Fruit fly (Drosophila melanogaster) whole organism, embryonic: ENCODE measurements around the gene Gli.

Experiments used
- Ada2b ChIP-seq: fragments of 200-800 bp; sonication (Bioruptor generic); IDR thresholded peaks from 2 replicates; pipeline ENCODE4 v1.3.6; 2022; ENCODE audit warnings: missing biosample characterization, missing genetic modification characterization
- Antp ChIP-seq: fragments of 200-800 bp; sonication (Bioruptor generic); optimal IDR thresholded peaks from 3 replicates; lab custom pipeline; 2016; ENCODE audit warnings: missing biosample characterization, missing genetic modification characterization
- Atf-2 ChIP-seq: fragments of 200-800 bp; sonication (Bioruptor generic); optimal IDR thresholded peaks from 2 replicates; lab custom pipeline; 2016; ENCODE audit warnings: missing biosample characterization, missing genetic modification characterization
- B-H2 ChIP-seq: fragments of 200-800 bp; sonication (Bioruptor generic); optimal IDR thresholded peaks from 2 replicates; lab custom pipeline; 2018; ENCODE audit warnings: missing biosample characterization, mild to moderate bottlenecking, missing genetic modification characterization
- CG10147 ChIP-seq: fragments of 200-800 bp; sonication (Bioruptor generic); optimal IDR thresholded peaks from 2 replicates; lab custom pipeline; 2019; ENCODE audit warnings: missing biosample characterization, mild to moderate bottlenecking, missing genetic modification characterization, moderate library complexity
- CG11093 ChIP-seq: fragments of 200-800 bp; sonication (Bioruptor generic); IDR thresholded peaks from 3 replicates; pipeline ENCODE4 v1.3.6; 2022; ENCODE audit warnings: missing biosample characterization, missing genetic modification characterization
- CG11504 ChIP-seq: fragments of 200-800 bp; sonication (Bioruptor generic); optimal IDR thresholded peaks from 3 replicates; lab custom pipeline; 2019; ENCODE audit warnings: missing biosample characterization, mild to moderate bottlenecking, missing genetic modification characterization, moderate library complexity
- CG12659 ChIP-seq: fragments of 200-800 bp; sonication (Bioruptor generic); optimal IDR thresholded peaks from 3 replicates; lab custom pipeline; 2017; ENCODE audit warnings: mild to moderate bottlenecking, missing biosample characterization, missing genetic modification reagents, missing genetic modification characterization
- CG16813 ChIP-seq: fragments of 200-800 bp; sonication (Bioruptor generic); IDR thresholded peaks from 3 replicates; pipeline ENCODE4 v1.3.6; 2022; ENCODE audit warnings: missing biosample characterization, missing genetic modification characterization; ENCODE audit not compliant: partially characterized antibody
- CG16863 ChIP-seq: fragments of 200-800 bp; sonication (Bioruptor generic); optimal IDR thresholded peaks from 3 replicates; lab custom pipeline; 2016; ENCODE audit warnings: missing biosample characterization, missing genetic modification characterization
- CG1792 ChIP-seq: fragments of 200-800 bp; sonication (Bioruptor generic); optimal IDR thresholded peaks from 2 replicates; lab custom pipeline; 2016; ENCODE audit warnings: missing biosample characterization, missing genetic modification characterization
- CG18262 ChIP-seq: fragments of 200-800 bp; optimal IDR thresholded peaks from 3 replicates; lab custom pipeline; 2019; ENCODE audit warnings: missing biosample characterization, mild to moderate bottlenecking, missing genetic modification characterization, moderate library complexity
- CG18476 ChIP-seq: fragments of 200-800 bp; sonication (Bioruptor generic); optimal IDR thresholded peaks from 2 replicates; lab custom pipeline; 2016; ENCODE audit warnings: missing biosample characterization, mild to moderate bottlenecking, missing genetic modification characterization
- CG34376 ChIP-seq: fragments of 200-800 bp; sonication (Bioruptor generic); optimal IDR thresholded peaks from 2 replicates; lab custom pipeline; 2018; ENCODE audit warnings: missing biosample characterization, mild to moderate bottlenecking, missing genetic modification characterization
- CG3995 ChIP-seq: fragments of 200-800 bp; sonication (Bioruptor generic); optimal IDR thresholded peaks from 3 replicates; lab custom pipeline; 2016; ENCODE audit warnings: missing biosample characterization, missing genetic modification characterization
- CG43689 ChIP-seq: fragments of 200-800 bp; sonication (Bioruptor generic); IDR thresholded peaks from 2 replicates; pipeline ENCODE4 v1.3.6; 2022; ENCODE audit warnings: missing biosample characterization, missing genetic modification characterization
- CG6654 ChIP-seq: fragments of 200-800 bp; sonication (Bioruptor generic); optimal IDR thresholded peaks from 2 replicates; lab custom pipeline; 2017; ENCODE audit warnings: missing biosample characterization, mild to moderate bottlenecking, missing genetic modification characterization
- CG6791 ChIP-seq: fragments of 200-800 bp; sonication (Bioruptor generic); IDR thresholded peaks from 3 replicates; pipeline ENCODE4 v1.3.6; 2022; ENCODE audit warnings: missing biosample characterization, missing genetic modification characterization; ENCODE audit not compliant: partially characterized antibody
- CG6854 ChIP-seq: fragments of 200-800 bp; sonication (Bioruptor generic); optimal IDR thresholded peaks from 3 replicates; lab custom pipeline; 2017; ENCODE audit warnings: missing biosample characterization, mild to moderate bottlenecking, missing genetic modification characterization
- CG7928 ChIP-seq: fragments of 200-800 bp; sonication (Bioruptor generic); optimal IDR thresholded peaks from 2 replicates; lab custom pipeline; 2017; ENCODE audit warnings: missing biosample characterization, mild to moderate bottlenecking, missing genetic modification characterization
- CG8478 ChIP-seq: fragments of >200 bp; optimal IDR thresholded peaks from 2 replicates; lab custom pipeline; 2018
- CG9727 ChIP-seq: fragments of 200-800 bp; sonication (Bioruptor generic); optimal IDR thresholded peaks from 3 replicates; lab custom pipeline; 2017; ENCODE audit warnings: missing biosample characterization, mild to moderate bottlenecking, missing genetic modification characterization
- CkIIα-i1 ChIP-seq: fragments of 200-800 bp; sonication (Bioruptor generic); IDR thresholded peaks from 2 replicates; pipeline ENCODE4 v1.3.6; 2022; ENCODE audit warnings: missing biosample characterization, missing genetic modification characterization
- D19A ChIP-seq: fragments of 200-800 bp; optimal IDR thresholded peaks from 3 replicates; lab custom pipeline; 2019; ENCODE audit warnings: missing biosample characterization, mild to moderate bottlenecking, missing genetic modification characterization, moderate library complexity
- Dll ChIP-seq: fragments of 200-800 bp; sonication (Bioruptor generic); IDR thresholded peaks from 4 replicates; pipeline ENCODE4 v1.3.6; 2022; ENCODE audit warnings: missing biosample characterization, missing genetic modification characterization; ENCODE audit not compliant: partially characterized antibody
- E2f2 ChIP-seq: fragments of 200-800 bp; sonication (Bioruptor generic); IDR thresholded peaks from 2 replicates; pipeline ENCODE4 v1.3.6; 2022; ENCODE audit warnings: missing biosample characterization, missing genetic modification characterization
- Fer1 ChIP-seq: fragments of 200-800 bp; sonication (Bioruptor generic); optimal IDR thresholded peaks from 2 replicates; lab custom pipeline; 2017; ENCODE audit warnings: missing biosample characterization, mild to moderate bottlenecking, missing genetic modification characterization
- Fer2 ChIP-seq: fragments of 200-800 bp; sonication (Bioruptor generic); optimal IDR thresholded peaks from 2 replicates; lab custom pipeline; 2018; ENCODE audit warnings: missing biosample characterization, mild to moderate bottlenecking, missing genetic modification characterization, moderate library complexity
- GATAe ChIP-seq: fragments of 200-800 bp; sonication (Bioruptor generic); conservative IDR thresholded peaks from 2 replicates; pipeline ENCODE4 v1.3.6; 2022; ENCODE audit warnings: missing biosample characterization, missing genetic modification characterization
- Hmr ChIP-seq: fragments of 200-800 bp; sonication (Bioruptor generic); optimal IDR thresholded peaks from 3 replicates; lab custom pipeline; 2017; ENCODE audit warnings: mild to moderate bottlenecking, missing biosample characterization, missing genetic modification reagents, missing genetic modification characterization
- MTF-1 ChIP-seq: fragments of 200-800 bp; sonication (Bioruptor generic); optimal IDR thresholded peaks from 2 replicates; lab custom pipeline; 2018; ENCODE audit warnings: missing biosample characterization, mild to moderate bottlenecking, missing genetic modification characterization, borderline replicate concordance
- NfI ChIP-seq: fragments of 200-800 bp; sonication (Bioruptor generic); optimal IDR thresholded peaks from 3 replicates; lab custom pipeline; 2018; ENCODE audit warnings: missing biosample characterization, mild to moderate bottlenecking, missing genetic modification characterization, moderate library complexity
- Oaz ChIP-seq: fragments of 200-800 bp; sonication (Bioruptor generic); IDR thresholded peaks from 2 replicates; pipeline ENCODE4 v1.3.6; 2022; ENCODE audit warnings: missing biosample characterization, missing genetic modification characterization
- Sin3A ChIP-seq: fragments of >200 bp; optimal IDR thresholded peaks from 2 replicates; lab custom pipeline; 2018
- bbx ChIP-seq: fragments of 200-800 bp; sonication (Bioruptor generic); IDR thresholded peaks from 2 replicates; pipeline ENCODE4 v1.3.6; 2022; ENCODE audit warnings: missing biosample characterization, missing genetic modification characterization; ENCODE audit not compliant: partially characterized antibody
- bowl ChIP-seq: fragments of 200-800 bp; sonication (Bioruptor generic); IDR thresholded peaks from 2 replicates; pipeline ENCODE4 v1.3.6; 2022; ENCODE audit warnings: missing biosample characterization, missing genetic modification characterization
- crc ChIP-seq: fragments of 200-800 bp; sonication (Bioruptor generic); optimal IDR thresholded peaks from 2 replicates; lab custom pipeline; 2016; ENCODE audit warnings: missing biosample characterization, missing genetic modification characterization
- cwo ChIP-seq: fragments of 200-800 bp; sonication (Bioruptor generic); optimal IDR thresholded peaks from 3 replicates; lab custom pipeline; 2017; ENCODE audit warnings: missing biosample characterization, missing genetic modification characterization, mild to moderate bottlenecking, moderate library complexity, missing genetic modification reagents
- danr ChIP-seq: fragments of 200-800 bp; sonication (Bioruptor generic); IDR thresholded peaks from 2 replicates; pipeline ENCODE4 v1.3.6; 2022; ENCODE audit warnings: missing biosample characterization, missing genetic modification characterization
- dmrt11E ChIP-seq: fragments of 200-800 bp; sonication (Bioruptor generic); optimal IDR thresholded peaks from 3 replicates; lab custom pipeline; 2018; ENCODE audit warnings: missing biosample characterization, mild to moderate bottlenecking, missing genetic modification characterization, moderate library complexity
- fd102C ChIP-seq: fragments of 200-800 bp; sonication (Bioruptor generic); optimal IDR thresholded peaks from 2 replicates; lab custom pipeline; 2018; ENCODE audit warnings: missing biosample characterization, mild to moderate bottlenecking, missing genetic modification characterization, moderate library complexity
- fu2 ChIP-seq: fragments of 200-800 bp; sonication (Bioruptor generic); optimal IDR thresholded peaks from 2 replicates; lab custom pipeline; 2016; ENCODE audit warnings: missing biosample characterization, missing genetic modification characterization
- gcm2 ChIP-seq: fragments of 200-800 bp; sonication (Bioruptor generic); optimal IDR thresholded peaks from 2 replicates; lab custom pipeline; 2016; ENCODE audit warnings: missing biosample characterization, missing genetic modification characterization
- gsb ChIP-seq: fragments of 200-800 bp; sonication (Bioruptor generic); IDR thresholded peaks from 2 replicates; pipeline ENCODE4 v1.3.6; 2022; ENCODE audit warnings: missing biosample characterization, missing genetic modification characterization
- jigr1 ChIP-seq: fragments of 200-800 bp; sonication (Bioruptor generic); IDR thresholded peaks from 3 replicates; pipeline ENCODE4 v1.3.6; 2022; ENCODE audit warnings: missing biosample characterization, missing genetic modification characterization
- mirr ChIP-seq: fragments of 200-800 bp; sonication (Bioruptor generic); optimal IDR thresholded peaks from 3 replicates; lab custom pipeline; 2018; ENCODE audit warnings: missing biosample characterization, mild to moderate bottlenecking, missing genetic modification characterization
- pzg ChIP-seq: fragments of 200-800 bp; sonication (Bioruptor generic); optimal IDR thresholded peaks from 3 replicates; lab custom pipeline; 2018; ENCODE audit warnings: missing biosample characterization, mild to moderate bottlenecking, missing genetic modification characterization, moderate library complexity
- ranshi ChIP-seq: fragments of 200-800 bp; sonication (Bioruptor generic); IDR thresholded peaks from 2 replicates; pipeline ENCODE4 v1.3.6; 2022; ENCODE audit warnings: missing biosample characterization, missing genetic modification characterization
- slp2 ChIP-seq: fragments of 200-800 bp; sonication (Bioruptor generic); optimal IDR thresholded peaks from 2 replicates; lab custom pipeline; 2016; ENCODE audit warnings: missing biosample characterization, missing genetic modification characterization
- wdn ChIP-seq: fragments of 200-800 bp; sonication (Bioruptor generic); IDR thresholded peaks from 2 replicates; pipeline ENCODE4 v1.3.6; 2022; ENCODE audit warnings: missing biosample characterization, missing genetic modification characterization
- zf30C ChIP-seq: fragments of 200-800 bp; sonication (Bioruptor generic); optimal IDR thresholded peaks from 3 replicates; lab custom pipeline; 2018; ENCODE audit warnings: missing biosample characterization, mild to moderate bottlenecking, missing genetic modification characterization
- zfh1 ChIP-seq: fragments of 200-800 bp; sonication (Bioruptor generic); IDR thresholded peaks from 3 replicates; pipeline ENCODE4 v1.3.6; 2022; ENCODE audit warnings: missing biosample characterization, missing genetic modification characterization

The Gli gene

dm6 chr2L:15770978-15771377 lies 8.4 kb upstream of the Gli start, which contains the start of gene Ku80 (continued):
- no peak for TF ChIP-seq gsb (GFP tag; lab: Robert Waterston, UW)
- TF ChIP-seq bbx (GFP tag; lab: Robert Waterston, UW) = peak; percentile 82
- no peak for TF ChIP-seq CG34376
- no peak for TF ChIP-seq Antp (GFP tag; lab: Kevin White, UChicago)
- TF ChIP-seq CkIIα-i1 (GFP tag; lab: Robert Waterston, UW) = no peak
- no peak for TF ChIP-seq CG9727 (GFP tag; lab: Kevin White, UChicago)
- no peak for TF ChIP-seq mirr (GFP tag; lab: Kevin White, UChicago)
- no peak for TF ChIP-seq CG18262 (tag; lab: Kevin White, UChicago)
- no peak for TF ChIP-seq fu2 (GFP tag; lab: Kevin White, UChicago)
- no peak for TF ChIP-seq CG18476 (GFP tag; lab: Kevin White, UChicago)
- no peak for TF ChIP-seq bowl (GFP tag; lab: Robert Waterston, UW)
- no peak for TF ChIP-seq ranshi
- no peak for TF ChIP-seq gcm2 (GFP tag; lab: Kevin White, UChicago)
- no peak for TF ChIP-seq Hmr (GFP tag; lab: Kevin White, UChicago)
- TF ChIP-seq Atf-2 = no peak
- TF ChIP-seq Oaz (GFP tag; lab: Robert Waterston, UW) = no peak
- peak; percentile 65 for TF ChIP-seq pzg (GFP tag; lab: Kevin White, UChicago)
- peak; percentile 70 for TF ChIP-seq CG16813
- TF ChIP-seq Ada2b (GFP tag; lab: Robert Waterston, UW) = no peak
- TF ChIP-seq NfI (GFP tag; lab: Kevin White, UChicago) = no peak
- no peak for TF ChIP-seq CG1792
- no peak for TF ChIP-seq B-H2 (GFP tag; lab: Kevin White, UChicago)
- no peak for TF ChIP-seq zfh1 (GFP tag; lab: Robert Waterston, UW)
- no peak for TF ChIP-seq D19A
- no peak for TF ChIP-seq cwo (GFP tag; lab: Kevin White, UChicago)
- no peak for TF ChIP-seq zf30C (GFP tag; lab: Kevin White, UChicago)
- peak; percentile 86 for TF ChIP-seq CG6791 (GFP tag; lab: Robert Waterston, UW)
- no peak for TF ChIP-seq MTF-1 (GFP tag; lab: Kevin White, UChicago)
- TF ChIP-seq Sin3A (lab: Kevin White, UChicago) = peak; percentile 39
- no peak for TF ChIP-seq CG8478
- no peak for TF ChIP-seq CG16863 (GFP tag; lab: Kevin White, UChicago)
- TF ChIP-seq CG3995 (GFP tag; lab: Kevin White, UChicago) = peak; percentile 94
- TF ChIP-seq E2f2 (GFP tag; lab: Robert Waterston, UW) = peak; percentile 80
- no peak for TF ChIP-seq CG10147 (GFP tag; lab: Kevin White, UChicago)
- TF ChIP-seq CG6654 (GFP tag; lab: Kevin White, UChicago) = no peak
- TF ChIP-seq dmrt11E (tag; lab: Kevin White, UChicago) = no peak
- no peak for TF ChIP-seq CG11504 (tag; lab: Kevin White, UChicago)
- TF ChIP-seq GATAe (GFP tag; lab: Robert Waterston, UW) = no peak
- TF ChIP-seq danr (GFP tag; lab: Robert Waterston, UW) = no peak
- no peak for TF ChIP-seq Fer1 (GFP tag; lab: Kevin White, UChicago)
- TF ChIP-seq CG7928 (GFP tag; lab: Kevin White, UChicago) = no peak
- TF ChIP-seq CG43689 (GFP tag; lab: Robert Waterston, UW) = no peak
- no peak for TF ChIP-seq CG11093 (GFP tag; lab: Robert Waterston, UW)
- no peak for TF ChIP-seq slp2 (GFP tag; lab: Kevin White, UChicago)
- TF ChIP-seq Dll = peak; percentile 71; the same call in 3 of the 4 replicates
- no peak for TF ChIP-seq crc
- no peak for TF ChIP-seq CG12659 (GFP tag; lab: Kevin White, UChicago)
- TF ChIP-seq wdn (GFP tag; lab: Robert Waterston, UW) = no peak
- no peak for TF ChIP-seq Fer2
- TF ChIP-seq fd102C (GFP tag; lab: Kevin White, UChicago) = no peak
- TF ChIP-seq CG6854 (GFP tag; lab: Kevin White, UChicago) = no peak
- TF ChIP-seq jigr1 (GFP tag; lab: Robert Waterston, UW) = no peak
